Worm (Caenorhabditis elegans): ENCODE results near the gene trap-3.

trap-3 gene

ce11 chrIV:2388949-2389495 lies at the start of gene trap-3:
Gene trap-3, plus strand, starts transcription at chrIV:2389445.
- TF ChIP-seq peb-1 (tag; optimal IDR thresholded peaks at IDR 0.05) (no peak), sem-4 (tag; optimal IDR thresholded peaks at IDR 0.05) (peak; percentile 73), mdl-1 (tag; optimal IDR thresholded peaks at IDR 0.05) (peak; percentile 56 to 86), gmeb-1 (tag; optimal IDR thresholded peaks at IDR 0.05) (peak; percentile 89), elt-1 (tag; optimal IDR thresholded peaks at IDR 0.05) (no peak), nhr-23 (tag; optimal IDR thresholded peaks at IDR 0.05) (no peak), nhr-21 (tag; optimal IDR thresholded peaks at IDR 0.05) (peak; percentile 95), alr-1 (tag; optimal IDR thresholded peaks at IDR 0.05) (no peak), nhr-237 (tag; optimal IDR thresholded peaks at IDR 0.05) (peak; percentile 8), lin-13 (GFP tag; optimal IDR thresholded peaks at IDR 0.05) (peak; percentile 96), dmd-4 (tag; optimal IDR thresholded peaks at IDR 0.05) (no peak), ztf-11 (tag; optimal IDR thresholded peaks at IDR 0.05) (peak; percentile 12), crh-2 (tag; optimal IDR thresholded peaks at IDR 0.05) (peak; percentile 98), unc-62 (GFP tag; optimal IDR thresholded peaks at IDR 0.05) (no peak), ceh-16 (tag; optimal IDR thresholded peaks at IDR 0.05) (peak; percentile 76), ama-1 (optimal IDR thresholded peaks at IDR 0.05) (no peak), lsy-2 (tag; optimal IDR thresholded peaks at IDR 0.05) (peak; percentile 92 to 97), zag-1 (tag; optimal IDR thresholded peaks at IDR 0.05) (peak; percentile 89), elt-3 (tag; optimal IDR thresholded peaks at IDR 0.05) (no peak), aly-2 (tag; optimal IDR thresholded peaks at IDR 0.05) (no peak), nhr-129 (tag; optimal IDR thresholded peaks at IDR 0.05) (peak; percentile 95), mab-5 (tag; optimal IDR thresholded peaks at IDR 0.05) (peak; percentile 54), F13H6.1 (tag; optimal IDR thresholded peaks at IDR 0.05) (peak; percentile 97), snpc-4 (tag; optimal IDR thresholded peaks at IDR 0.05) (peak; percentile 82), nhr-6 (tag; optimal IDR thresholded peaks at IDR 0.05) (peak; percentile 87), unc-55 (GFP tag; optimal IDR thresholded peaks at IDR 0.05) (peak; percentile 97), nhr-11 (tag; optimal IDR thresholded peaks at IDR 0.05) (peak; percentile 27), lin-11 (tag; optimal IDR thresholded peaks at IDR 0.05) (peak; percentile 95), blmp-1 (tag; optimal IDR thresholded peaks at IDR 0.05; ENCODE audit: insufficient read depth) (peak; percentile 90), lin-39 (tag; optimal IDR thresholded peaks at IDR 0.05) (peak; percentile 26), ztf-4 (tag; optimal IDR thresholded peaks at IDR 0.05) (peak; percentile 85), sma-9 (GFP tag; optimal IDR thresholded peaks at IDR 0.05) (peak; percentile 89), sma-9 (tag; optimal IDR thresholded peaks at IDR 0.05) (no peak), ceh-82 (tag; optimal IDR thresholded peaks at IDR 0.05) (peak; percentile 79), nhr-77 (tag; optimal IDR thresholded peaks at IDR 0.05) (peak; percentile 26), sma-3 (GFP tag; optimal IDR thresholded peaks at IDR 0.05) (peak; percentile 98), C34F6.9 (tag; optimal IDR thresholded peaks at IDR 0.05) (peak; percentile 94), egl-27 (tag; optimal IDR thresholded peaks at IDR 0.05) (peak; percentile 86), skn-1 (tag; optimal IDR thresholded peaks at IDR 0.05) (peak; percentile 29), nhr-12 (tag; optimal IDR thresholded peaks at IDR 0.05) (peak; percentile 54), R02D3.7 (tag; optimal IDR thresholded peaks at IDR 0.05) (peak; percentile 44), mbf-1 (tag; optimal IDR thresholded peaks at IDR 0.05) (no peak), ZK546.5 (tag; optimal IDR thresholded peaks at IDR 0.05) (peak; percentile 67), unc-39 (tag; optimal IDR thresholded peaks at IDR 0.05) (no peak), ztf-1 (GFP tag; conservative IDR thresholded peaks at IDR 0.05) (no peak), nhr-25 (tag; optimal IDR thresholded peaks at IDR 0.05) (peak; percentile 97), fos-1 (tag; optimal IDR thresholded peaks at IDR 0.05) (peak; percentile 84), Y55F3AM.14 (GFP tag; optimal IDR thresholded peaks at IDR 0.05) (peak; percentile 91), nhr-10 (tag; optimal IDR thresholded peaks at IDR 0.05) (peak; percentile 86)

All from whole organism, L2 larva.